Worm (Caenorhabditis elegans): ENCODE measurements around the gene K02C4.3.
A peak's percentile ranks its signal among the peaks of the same experiment; 100 is the strongest.

ce11 chrII:8091528-8091927 lies 4.9 kb upstream of the K02C4.3 start:
- TF ChIP-seq zag-1 (tag; optimal IDR thresholded peaks at IDR 0.05) = no peak
- TF ChIP-seq nhr-12 (tag; optimal IDR thresholded peaks at IDR 0.05) = no peak
- no peak for TF ChIP-seq nhr-77 (tag; optimal IDR thresholded peaks at IDR 0.05)
- TF ChIP-seq nhr-25 (tag; optimal IDR thresholded peaks at IDR 0.05) = peak; percentile 71
- TF ChIP-seq ceh-82 (tag; optimal IDR thresholded peaks at IDR 0.05) = no peak

Measured in whole organism, L3 larva.